Fruit fly (Drosophila melanogaster) ovary, adult (tissue): Measurements from ENCODE around the gene CG43845.

Experiments
- CG17801 ChIP-seq: fragments of 200-800 bp; optimal IDR thresholded peaks from 2 replicates; lab custom pipeline; 2019; ENCODE audit warnings: missing biosample characterization, mild to moderate bottlenecking, missing genetic modification characterization, moderate library complexity; ENCODE audit not compliant: partially characterized antibody

CG43845 gene

dm6 chr3R:5527563-5527962, 4.6 kb upstream of the CG43845 start:
- no peak for TF ChIP-seq CG17801 (GFP tag; lab: Kevin White, UChicago)

dm6 chr3R:5524804-5525203, 1.9 kb upstream of the CG43845 start:
- no peak for TF ChIP-seq CG17801 (GFP tag; lab: Kevin White, UChicago)

dm6 chr3R:5520566-5520965, 2.4 kb downstream of the CG43845 start:
- peak; percentile 58 for TF ChIP-seq CG17801 (GFP tag; lab: Kevin White, UChicago)

- TF ChIP-seq CG17801 (GFP tag; lab: Kevin White, UChicago): no peak
Measured at dm6 chr3R:5519789-5520188, 3.1 kb downstream of the CG43845 start.

dm6 chr3R:5518627-5519026, 4.3 kb downstream of the CG43845 start:
- TF ChIP-seq CG17801 (GFP tag; lab: Kevin White, UChicago): no peak

- TF ChIP-seq CG17801 (GFP tag; lab: Kevin White, UChicago): no peak
Measured at dm6 chr3R:5517876-5518211, 5.1 kb downstream of the CG43845 start.

- TF ChIP-seq CG17801 (GFP tag; lab: Kevin White, UChicago): peak; percentile 15
Measured at dm6 chr3R:5517002-5517875, 5.7 kb downstream of the CG43845 start, which contains the start of gene Itpr. TSS of gene Itpr (plus strand) at chr3R:5517117.

dm6 chr3R:5516582-5517001, 6.3 kb downstream of the CG43845 start:
- no peak for TF ChIP-seq CG17801 (GFP tag; lab: Kevin White, UChicago)

dm6 chr3R:5514759-5515158, 8.2 kb downstream of the CG43845 start:
- TF ChIP-seq CG17801 (GFP tag; lab: Kevin White, UChicago): no peak

dm6 chr3R:5503789-5504387, 19.0 kb downstream of the CG43845 start:
- no peak for TF ChIP-seq CG17801 (GFP tag; lab: Kevin White, UChicago)

dm6 chr3R:5502646-5503045, 20.3 kb downstream of the CG43845 start, which contains the start of gene NKCC:
TSS of gene NKCC (minus strand) at chr3R:5502702.
- no peak for TF ChIP-seq CG17801 (GFP tag; lab: Kevin White, UChicago)

- no peak for TF ChIP-seq CG17801 (GFP tag; lab: Kevin White, UChicago)
Measured at dm6 chr3R:5497600-5497999, 25.3 kb downstream of the CG43845 start.

- TF ChIP-seq CG17801 (GFP tag; lab: Kevin White, UChicago): peak; percentile 64
Measured at dm6 chr3R:5485295-5485718, 37.6 kb downstream of the CG43845 start, which contains the start of gene CG31550. TSS of gene CG31550 (plus strand) at chr3R:5485543.

- peak; percentile 11 for TF ChIP-seq CG17801 (GFP tag; lab: Kevin White, UChicago)
Measured at dm6 chr3R:5483488-5484109, 39.3 kb downstream of the CG43845 start, which contains the start of gene ksr. TSS of gene ksr (minus strand) at chr3R:5483906.

dm6 chr3R:5482790-5483189, 40.1 kb downstream of the CG43845 start:
- no peak for TF ChIP-seq CG17801 (GFP tag; lab: Kevin White, UChicago)
